Fruit fly (Drosophila melanogaster): ENCODE data around the gene CG33710.
A peak's percentile ranks its signal among the peaks of the same experiment; 100 is the strongest.

Gene CG33710

dm6 chr3L:19909234-19910053 lies 43.1 kb downstream of the CG33710 start (continued):
- TF ChIP-seq Pdp1 (GFP tag; optimal IDR thresholded peaks at IDR 0.05) (no peak), CrebB (tag; optimal IDR thresholded peaks at IDR 0.05) (no peak), fd64A (GFP tag; optimal IDR thresholded peaks at IDR 0.05) (no peak), CG7556 (GFP tag; optimal IDR thresholded peaks at IDR 0.05) (no peak), Deaf1 (tag; optimal IDR thresholded peaks at IDR 0.05) (no peak), pho (GFP tag; optimal IDR thresholded peaks at IDR 0.05) (no peak), gsb-n (tag; optimal IDR thresholded peaks at IDR 0.05) (no peak), CG14441 (GFP tag; IDR thresholded peaks at IDR 0.05) (no peak), bcd (GFP tag; optimal IDR thresholded peaks at IDR 0.05) (no peak), CG15011 (GFP tag; optimal IDR thresholded peaks at IDR 0.05) (no peak), CG13775 (GFP tag; optimal IDR thresholded peaks at IDR 0.05) (no peak), sens (GFP tag) (peak; percentile 88), Adf1 (GFP tag; IDR thresholded peaks at IDR 0.05) (no peak), Sin3A (optimal IDR thresholded peaks at IDR 0.05) (peak; percentile 28), slbo (GFP tag; IDR thresholded peaks at IDR 0.05) (no peak), CG7786 (GFP tag; optimal IDR thresholded peaks at IDR 0.05) (no peak), CG16813 (GFP tag; IDR thresholded peaks at IDR 0.05; ENCODE audit: partially characterized antibody) (0 out of 3 replicates have a peak, but pooled peaks have one; percentile 6), HLH54F (GFP tag; optimal IDR thresholded peaks at IDR 0.05) (no peak), CG18619 (GFP tag; optimal IDR thresholded peaks at IDR 0.05) (no peak), CG16779 (GFP tag; IDR thresholded peaks at IDR 0.05) (no peak), sna (GFP tag; IDR thresholded peaks at IDR 0.05; ENCODE audit: partially characterized antibody) (no peak), CG7271 (tag; optimal IDR thresholded peaks at IDR 0.05) (peak; percentile 8), z (GFP tag; IDR thresholded peaks at IDR 0.05) (no peak), CG14014 (GFP tag; IDR thresholded peaks at IDR 0.05) (no peak), Atf3 (GFP tag; optimal IDR thresholded peaks at IDR 0.05) (no peak), CG17912 (GFP tag; optimal IDR thresholded peaks at IDR 0.05) (no peak), pros (GFP tag; optimal IDR thresholded peaks at IDR 0.05) (no peak), unc-4 (GFP tag; IDR thresholded peaks at IDR 0.05; ENCODE audit: partially characterized antibody) (no peak), Eip74EF (GFP tag; optimal IDR thresholded peaks at IDR 0.05) (peak in 1 of 2 experiments; percentile 23), mld (GFP tag; IDR thresholded peaks at IDR 0.05; ENCODE audit: partially characterized antibody) (no peak), Opbp (GFP tag; IDR thresholded peaks at IDR 0.05; ENCODE audit: partially characterized antibody) (peak; percentile 38; the same call in 1 of the 3 replicates), CG11723 (GFP tag; optimal IDR thresholded peaks at IDR 0.05) (peak; percentile 14), nom (GFP tag; optimal IDR thresholded peaks at IDR 0.05) (no peak), gfzf (GFP tag; optimal IDR thresholded peaks at IDR 0.05) (peak; percentile 92), Jarid2 (GFP tag; optimal IDR thresholded peaks at IDR 0.05) (no peak), CG14860 (GFP tag; IDR thresholded peaks at IDR 0.05; ENCODE audit: partially characterized antibody) (no peak), dm (GFP tag; optimal IDR thresholded peaks at IDR 0.05) (no peak), Sry-δ (GFP tag; optimal IDR thresholded peaks at IDR 0.05) (peak; percentile 35), CG12391 (tag; optimal IDR thresholded peaks at IDR 0.05) (peak; percentile 45), CG11456 (GFP tag; IDR thresholded peaks at IDR 0.05) (no peak), Hey (tag; optimal IDR thresholded peaks at IDR 0.05) (no peak), ham (GFP tag; IDR thresholded peaks at IDR 0.05) (no peak), corto (GFP tag; optimal IDR thresholded peaks at IDR 0.05) (no peak), crol (GFP tag; IDR thresholded peaks at IDR 0.05) (no peak), CG3065 (GFP tag; optimal IDR thresholded peaks at IDR 0.05) (no peak), crp (GFP tag; optimal IDR thresholded peaks at IDR 0.05) (peak; percentile 54 to 84), otp (GFP tag; IDR thresholded peaks at IDR 0.05) (no peak), Trl (optimal IDR thresholded peaks at IDR 0.05) (no peak), Trl (GFP tag; optimal IDR thresholded peaks at IDR 0.05) (no peak)

Data from whole organism, embryonic.